Fruit fly (Drosophila melanogaster): ENCODE measurements around the gene Gp93.
A peak's percentile ranks its signal among the peaks of the same experiment; 100 is the strongest.

The Gp93 gene

DNA sequence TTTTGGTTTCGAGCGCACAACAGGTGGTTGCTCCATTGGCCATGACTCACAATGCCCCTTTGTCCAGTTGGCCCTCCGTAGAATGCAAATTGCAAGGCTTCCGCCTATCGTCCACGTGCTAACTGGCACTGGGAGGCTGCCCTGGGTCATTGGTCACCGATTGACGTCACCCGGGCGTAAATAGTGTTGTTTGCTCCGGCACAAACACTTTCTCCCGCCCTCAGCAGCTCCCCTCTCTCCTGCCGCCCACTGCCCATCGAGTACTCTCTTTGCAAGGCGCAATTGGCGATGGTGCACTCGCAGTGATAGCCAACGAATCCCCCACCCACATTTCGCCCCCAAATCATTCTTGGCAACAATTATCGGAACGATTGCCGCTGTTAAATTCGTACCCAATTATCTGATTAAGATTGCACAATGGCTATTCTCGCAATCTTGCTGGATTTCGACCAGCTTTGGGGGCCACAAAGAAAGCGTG lies 21.7 kb upstream of the Gp93 start:
- TF ChIP-seq EcR (GFP tag; optimal IDR thresholded peaks at IDR 0.05), result no peak
- no peak for TF ChIP-seq CG8478 (optimal IDR thresholded peaks at IDR 0.05)
- no peak for TF ChIP-seq pan (optimal IDR thresholded peaks at IDR 0.05)
- TF ChIP-seq usp (GFP tag; optimal IDR thresholded peaks at IDR 0.05), result no peak

DNA sequence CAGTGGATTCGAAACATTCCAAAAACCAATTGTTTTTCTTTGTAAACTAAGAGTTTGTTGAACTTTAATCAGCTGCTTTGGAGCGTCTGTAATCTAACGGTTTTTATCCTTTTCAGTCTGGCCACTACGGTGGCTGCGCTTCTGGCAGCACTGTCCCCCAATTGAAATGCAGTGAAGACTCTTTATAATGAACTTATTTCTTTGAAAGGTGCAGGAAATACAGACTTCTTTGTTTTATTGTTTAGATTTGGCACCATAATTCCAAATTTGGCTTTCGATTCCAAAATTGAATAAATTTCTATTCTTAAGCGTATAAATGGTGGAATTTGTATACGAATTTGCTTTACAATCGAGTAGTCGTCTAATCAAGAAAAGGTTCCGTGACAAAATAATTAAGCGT lies 20.4 kb upstream of the Gp93 start, which contains the start of gene nenya:
Gene nenya (minus strand): TSS at position 35 of the 400 bp plus-strand sequence.
- no peak for TF ChIP-seq pan (optimal IDR thresholded peaks at IDR 0.05)
- TF ChIP-seq EcR (GFP tag; optimal IDR thresholded peaks at IDR 0.05), result no peak
- no peak for TF ChIP-seq CG8478 (optimal IDR thresholded peaks at IDR 0.05)
- no peak for TF ChIP-seq psq (optimal IDR thresholded peaks at IDR 0.05)
- no peak for TF ChIP-seq usp (GFP tag; optimal IDR thresholded peaks at IDR 0.05)
- no peak for TF ChIP-seq Dll (optimal IDR thresholded peaks at IDR 0.05)

DNA sequence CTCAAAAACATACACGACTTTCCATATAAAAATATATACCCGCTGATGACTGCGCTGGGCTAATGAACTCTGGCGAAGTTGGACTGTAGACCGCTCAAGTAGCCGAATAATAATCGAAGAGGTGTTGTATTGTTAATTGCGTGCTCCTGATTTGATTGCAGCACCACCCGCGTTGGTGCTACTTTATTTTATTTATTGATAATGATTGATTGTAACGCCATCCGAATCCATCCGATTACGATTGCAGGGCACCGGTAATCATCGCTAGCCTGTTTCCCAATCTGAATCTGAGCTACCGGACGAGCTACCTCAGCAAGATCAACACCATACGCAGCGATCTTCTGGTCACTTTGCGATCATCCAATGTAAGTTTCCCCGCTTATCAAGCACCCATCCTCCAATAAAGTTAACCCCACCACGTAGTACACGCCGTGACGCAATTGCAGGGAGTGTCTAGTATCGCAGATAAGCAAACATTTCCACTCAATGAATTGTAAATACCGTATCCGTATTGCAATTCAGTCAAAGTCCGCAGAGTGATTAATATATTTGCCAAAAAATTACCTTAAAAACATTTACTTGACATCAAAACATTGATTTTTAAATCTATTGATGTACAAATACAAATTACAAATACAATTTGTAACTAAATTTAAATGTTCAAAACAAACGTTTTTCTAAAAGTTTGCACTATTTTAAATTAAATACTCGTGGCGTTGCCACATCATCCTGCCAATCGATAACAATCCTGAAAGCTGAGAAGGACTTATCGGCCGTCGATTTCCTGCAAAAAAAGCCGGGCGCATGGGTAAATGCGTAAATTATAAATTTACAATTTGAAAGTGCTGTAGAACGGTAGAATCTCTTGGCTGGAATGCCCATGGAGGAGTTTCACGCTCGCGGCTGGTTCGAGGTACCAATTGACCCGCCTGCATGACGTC lies 19.3 kb upstream of the Gp93 start:
- no peak for TF ChIP-seq pan (optimal IDR thresholded peaks at IDR 0.05)
- TF ChIP-seq EcR (GFP tag; optimal IDR thresholded peaks at IDR 0.05), result no peak
- no peak for TF ChIP-seq usp (GFP tag; optimal IDR thresholded peaks at IDR 0.05)
- no peak for TF ChIP-seq psq (optimal IDR thresholded peaks at IDR 0.05)
- no peak for TF ChIP-seq Dll (optimal IDR thresholded peaks at IDR 0.05)
- no peak for TF ChIP-seq CG8478 (optimal IDR thresholded peaks at IDR 0.05)

DNA sequence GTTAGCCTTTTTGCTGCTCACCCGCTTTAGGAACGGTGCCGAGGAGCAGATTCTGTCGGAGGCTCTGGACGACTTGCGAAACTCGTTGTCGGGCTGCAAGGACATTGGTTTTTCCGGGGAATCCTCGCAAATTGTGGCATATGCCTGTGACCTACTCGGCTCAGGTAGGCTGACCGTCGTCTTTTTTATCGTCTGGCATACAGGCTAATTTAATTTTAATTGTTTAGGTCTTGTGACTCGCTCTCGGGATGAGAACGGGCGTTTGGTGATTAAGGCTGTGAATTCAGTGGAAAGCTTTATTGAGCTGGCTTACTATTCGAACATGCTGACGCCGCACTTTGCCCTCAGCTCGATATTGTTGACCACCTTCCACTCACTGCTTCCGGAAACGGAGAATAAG lies 17.1 kb upstream of the Gp93 start:
- TF ChIP-seq psq (optimal IDR thresholded peaks at IDR 0.05), result no peak
- no peak for TF ChIP-seq EcR (GFP tag; optimal IDR thresholded peaks at IDR 0.05)
- TF ChIP-seq pan (optimal IDR thresholded peaks at IDR 0.05), result no peak
- no peak for TF ChIP-seq usp (GFP tag; optimal IDR thresholded peaks at IDR 0.05)
- no peak for TF ChIP-seq Dll (optimal IDR thresholded peaks at IDR 0.05)
- TF ChIP-seq CG8478 (optimal IDR thresholded peaks at IDR 0.05), result no peak

DNA sequence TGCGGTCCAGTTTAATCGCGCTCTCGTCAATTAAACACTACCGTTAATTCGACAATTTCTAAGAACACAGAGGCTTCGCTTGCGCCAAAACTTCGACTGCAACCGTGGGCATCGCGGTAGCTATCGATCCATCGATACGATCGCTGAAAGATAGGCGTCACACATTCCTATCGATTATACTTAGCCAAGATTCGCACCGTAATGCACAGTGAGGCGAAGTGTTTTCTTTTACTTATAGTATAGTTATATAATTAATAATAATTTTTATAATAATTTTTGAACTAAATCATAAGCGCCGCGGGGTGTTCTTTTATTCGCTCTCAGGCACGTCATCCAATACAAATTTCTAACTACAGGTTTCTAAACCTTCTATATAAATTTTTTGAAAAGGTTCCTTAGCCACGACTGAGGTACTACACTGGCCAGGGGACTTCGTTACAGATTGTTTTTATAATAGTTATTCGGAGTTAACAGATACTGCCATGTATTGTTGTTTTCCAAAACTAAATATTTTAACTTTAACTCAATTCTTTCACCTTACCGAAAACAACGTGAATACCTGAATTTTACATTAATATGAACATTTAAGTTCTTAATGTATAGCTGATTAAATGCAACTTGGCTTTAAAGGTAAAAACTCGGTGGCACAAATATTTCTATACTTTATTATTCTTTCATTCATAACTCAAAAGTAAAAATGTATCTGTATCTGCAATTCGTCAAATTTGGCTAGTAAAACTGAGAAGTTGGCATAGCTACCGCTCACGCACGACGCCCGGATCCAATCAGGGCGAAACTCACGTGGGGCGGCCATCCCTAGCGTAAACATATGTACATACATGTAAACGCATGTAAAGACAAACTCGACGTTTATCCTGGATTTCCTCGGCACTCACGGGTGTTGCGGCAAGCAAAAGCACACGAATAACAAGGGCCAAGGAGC lies 10.5 kb upstream of the Gp93 start, which contains the start of the genes NSD and BOD1:
Gene NSD (minus strand): TSS at position 102 of the 943 bp plus-strand sequence.
Gene BOD1 (plus strand): TSS at position 494 of the 943 bp plus-strand sequence.
- TF ChIP-seq Dll (optimal IDR thresholded peaks at IDR 0.05) (no peak), pan (optimal IDR thresholded peaks at IDR 0.05) (no peak), CG8478 (optimal IDR thresholded peaks at IDR 0.05) (no peak), EcR (GFP tag; optimal IDR thresholded peaks at IDR 0.05) (no peak), usp (GFP tag; optimal IDR thresholded peaks at IDR 0.05) (no peak), psq (optimal IDR thresholded peaks at IDR 0.05) (no peak)

DNA sequence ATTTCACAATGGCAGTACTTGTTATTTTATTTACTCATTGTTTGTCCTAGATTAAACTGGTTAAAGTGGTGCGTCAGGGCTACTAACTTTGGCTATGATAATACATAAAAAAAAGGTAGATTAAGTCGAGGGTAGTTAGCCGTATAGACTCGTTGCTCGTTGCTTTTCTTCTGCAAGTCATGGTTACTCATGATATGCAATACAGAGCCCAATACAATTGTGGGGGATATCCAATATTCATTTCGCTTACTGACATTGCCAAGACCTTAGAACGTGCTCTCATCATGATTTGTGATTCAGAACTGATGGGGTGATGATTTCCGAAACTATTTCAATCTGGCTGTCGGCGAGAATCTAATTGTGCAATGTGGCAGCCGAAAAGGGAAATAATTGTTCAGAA lies 3.1 kb upstream of the Gp93 start:
- TF ChIP-seq Dll (optimal IDR thresholded peaks at IDR 0.05), result no peak
- TF ChIP-seq psq (optimal IDR thresholded peaks at IDR 0.05), result no peak
- no peak for TF ChIP-seq pan (optimal IDR thresholded peaks at IDR 0.05)
- TF ChIP-seq usp (GFP tag; optimal IDR thresholded peaks at IDR 0.05), result no peak
- TF ChIP-seq EcR (GFP tag; optimal IDR thresholded peaks at IDR 0.05), result no peak
- no peak for TF ChIP-seq CG8478 (optimal IDR thresholded peaks at IDR 0.05)

DNA sequence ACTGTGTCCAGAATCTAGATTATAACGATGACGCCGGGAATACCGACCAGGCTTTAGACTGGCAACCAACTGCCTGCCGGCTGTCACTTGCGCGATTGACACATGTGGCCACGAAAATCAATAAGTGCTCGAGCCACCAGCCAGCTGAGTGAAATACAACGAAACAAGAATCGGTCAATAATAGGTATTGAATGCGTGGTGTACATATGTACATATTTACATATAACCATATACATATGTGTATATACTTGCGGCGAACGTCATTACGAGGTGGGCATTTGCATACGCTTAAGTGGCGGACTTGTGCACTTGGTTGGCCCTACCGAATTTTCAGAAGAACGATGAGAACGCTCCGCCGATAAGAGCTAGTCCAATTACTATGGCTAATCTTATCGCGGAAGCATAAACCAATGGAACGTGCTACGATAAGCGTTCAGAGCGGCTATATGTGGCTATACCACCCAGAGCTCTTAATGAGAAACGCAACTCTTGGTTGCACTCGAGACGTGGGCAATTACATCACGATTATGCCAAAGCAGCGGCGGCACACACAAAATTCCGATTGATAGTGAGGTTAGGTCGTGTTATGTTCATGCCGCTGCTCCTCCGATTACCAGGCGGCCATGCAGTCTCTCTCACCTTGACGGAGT lies 1.8 kb upstream of the Gp93 start:
- TF ChIP-seq pan (optimal IDR thresholded peaks at IDR 0.05) (peak; percentile 4), CG8478 (optimal IDR thresholded peaks at IDR 0.05) (no peak)

DNA sequence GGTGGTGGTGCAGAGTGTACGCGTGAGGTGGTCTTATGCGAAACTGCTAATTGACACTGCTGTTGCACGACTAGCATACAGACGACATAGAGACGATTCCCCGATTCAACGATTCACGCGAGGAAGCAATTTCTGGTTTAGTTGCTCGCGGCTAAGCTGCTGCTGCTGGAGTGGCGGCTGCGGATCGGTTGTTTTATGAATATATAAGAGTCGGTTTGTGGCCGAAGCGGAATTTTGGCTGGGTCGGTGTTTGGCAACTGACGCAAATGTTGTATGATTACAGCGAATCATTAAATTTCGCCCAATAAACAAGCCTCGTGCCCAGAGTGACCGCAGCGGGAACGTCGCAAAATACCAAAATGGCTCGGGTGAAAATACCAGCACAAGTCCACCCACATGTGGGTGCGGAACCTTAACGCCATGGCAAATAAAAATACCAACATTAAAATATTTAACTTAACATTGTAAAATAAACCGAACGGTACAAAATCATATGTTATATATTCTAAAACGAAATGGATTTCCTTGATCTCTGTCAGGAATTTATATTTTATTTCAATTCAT lies 747 bp upstream of the Gp93 start, which contains the start of gene mfrn:
Gene mfrn (minus strand): TSS at position 340 of the 564 bp plus-strand sequence.
- TF ChIP-seq Dll (optimal IDR thresholded peaks at IDR 0.05) (no peak), pan (optimal IDR thresholded peaks at IDR 0.05) (no peak)

DNA sequence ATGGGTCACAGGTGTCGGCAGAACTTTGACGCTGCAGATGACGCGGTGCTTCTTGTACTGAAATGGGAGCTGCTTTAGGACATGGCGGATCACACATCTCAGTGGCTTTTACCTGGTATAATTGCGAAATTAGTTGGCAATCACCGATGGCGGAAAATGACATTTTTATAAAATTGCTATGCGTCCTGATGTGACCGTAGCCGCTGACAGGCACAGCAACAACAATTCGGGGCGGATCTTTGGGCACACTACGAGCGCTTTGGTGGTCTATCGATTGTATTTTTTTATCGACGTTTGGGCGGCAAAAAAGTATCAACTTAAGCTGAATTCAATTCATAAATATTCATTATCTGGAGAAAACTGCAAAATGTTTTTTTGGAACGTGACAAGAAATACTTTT lies 5.4 kb downstream of the Gp93 start, which contains the start of gene CG4951:
Gene CG4951 (minus strand): TSS at position 223 of the 400 bp plus-strand sequence.
- no peak for TF ChIP-seq Dll (optimal IDR thresholded peaks at IDR 0.05)
- no peak for TF ChIP-seq psq (optimal IDR thresholded peaks at IDR 0.05)
- TF ChIP-seq CG8478 (optimal IDR thresholded peaks at IDR 0.05), result no peak
- TF ChIP-seq EcR (GFP tag; optimal IDR thresholded peaks at IDR 0.05), result no peak
- no peak for TF ChIP-seq usp (GFP tag; optimal IDR thresholded peaks at IDR 0.05)
- no peak for TF ChIP-seq pan (optimal IDR thresholded peaks at IDR 0.05)

DNA sequence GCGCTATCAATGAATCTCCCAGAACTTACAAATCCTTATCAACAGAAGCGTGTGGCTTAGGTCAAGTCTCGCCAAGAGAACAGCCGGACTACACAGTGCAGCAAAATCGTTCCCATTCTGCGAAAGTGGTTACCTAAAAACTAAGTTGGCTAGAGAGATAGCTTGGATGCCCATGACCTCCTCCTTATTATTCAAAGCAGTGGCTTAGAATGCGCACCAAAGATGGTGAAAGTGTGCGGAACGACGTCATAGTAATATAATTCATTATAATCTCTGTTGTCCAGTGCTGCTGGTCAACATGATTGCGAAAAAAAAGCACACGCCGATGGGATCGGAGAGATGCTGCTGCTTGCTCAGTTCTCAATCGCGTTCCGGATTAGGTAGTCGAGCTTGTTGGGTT lies 6.0 kb downstream of the Gp93 start, which contains the start of gene Nep7:
Gene Nep7 (plus strand): TSS at position 385 of the 400 bp plus-strand sequence.
- TF ChIP-seq Dll (optimal IDR thresholded peaks at IDR 0.05) (no peak), EcR (GFP tag; optimal IDR thresholded peaks at IDR 0.05) (no peak)

DNA sequence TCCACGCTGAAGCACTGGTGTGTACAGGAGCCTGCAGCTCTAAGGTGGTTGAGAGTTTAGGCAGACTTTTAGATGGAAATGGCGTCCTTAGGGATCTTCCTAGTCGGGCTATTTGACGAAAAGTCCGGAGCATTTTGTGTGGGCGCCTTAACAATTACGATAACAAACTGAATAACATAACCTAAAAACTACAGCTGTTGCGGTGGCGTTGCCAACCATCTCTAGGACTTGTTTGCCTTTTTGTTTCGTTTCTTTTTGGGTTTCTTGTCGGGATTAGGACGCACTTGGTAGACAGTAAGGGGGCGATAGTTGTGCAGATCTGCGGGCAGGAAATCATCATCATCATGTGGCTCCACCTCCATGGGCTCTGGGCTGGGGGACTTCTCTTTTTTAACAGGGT lies 9.5 kb downstream of the Gp93 start:
- no peak for TF ChIP-seq EcR (GFP tag; optimal IDR thresholded peaks at IDR 0.05)
- TF ChIP-seq Dll (optimal IDR thresholded peaks at IDR 0.05), result no peak
- no peak for TF ChIP-seq CG8478 (optimal IDR thresholded peaks at IDR 0.05)
- TF ChIP-seq usp (GFP tag; optimal IDR thresholded peaks at IDR 0.05), result no peak
- no peak for TF ChIP-seq pan (optimal IDR thresholded peaks at IDR 0.05)
- TF ChIP-seq psq (optimal IDR thresholded peaks at IDR 0.05), result no peak
